Worm (Caenorhabditis elegans) whole organism, midembryonic: Measurements from ENCODE around the gene pct-1.

Source experiments
- T22C8.4 ChIP-seq: fragments of 200-800 bp; sonication (Bioruptor generic); IDR thresholded peaks from 2 replicates; pipeline ENCODE4 v1.3.6; 2022; ENCODE audit warnings: missing genetic modification characterization, missing compliant biosample characterization
- cog-1 ChIP-seq: sonication (generic microtip); optimal IDR thresholded peaks from 2 replicates; lab custom pipeline; 2016; ENCODE audit warnings: missing genetic modification characterization, missing compliant biosample characterization
- flt-1 ChIP-seq: fragments of 200-800 bp; sonication (Bioruptor generic); IDR thresholded peaks from 2 replicates; pipeline ENCODE4 v1.3.6; 2022; ENCODE audit warnings: missing genetic modification characterization, missing compliant biosample characterization
- med-1 ChIP-seq: sonication (generic microtip); optimal IDR thresholded peaks from 2 replicates; lab custom pipeline; 2017; ENCODE audit warnings: missing genetic modification characterization, mild to moderate bottlenecking, missing compliant biosample characterization, antibody characterized with exemption, missing genetic modification reagents; ENCODE audit not compliant: insufficient read depth
- ref-1 ChIP-seq: fragments of 200-800 bp; sonication (Bioruptor generic); conservative IDR thresholded peaks from 2 replicates; pipeline ENCODE4 v1.3.6; 2022; ENCODE audit warnings: missing genetic modification reagents, missing genetic modification characterization, missing compliant biosample characterization
- tab-1 ChIP-seq: fragments of 200-800 bp; sonication (Bioruptor generic); IDR thresholded peaks from 2 replicates; pipeline ENCODE4 v1.3.6; 2022; ENCODE audit warnings: missing genetic modification characterization, missing compliant biosample characterization
- ztf-23 ChIP-seq: fragments of 200-800 bp; sonication (Bioruptor generic); IDR thresholded peaks from 2 replicates; pipeline ENCODE4 v1.3.6; 2022; ENCODE audit warnings: missing genetic modification reagents, missing genetic modification characterization, missing compliant biosample characterization
- ztf-29 ChIP-seq: fragments of 200-800 bp; sonication (Bioruptor generic); IDR thresholded peaks from 2 replicates; pipeline ENCODE4 v1.3.6; 2022; ENCODE audit warnings: missing genetic modification reagents, missing genetic modification characterization, missing compliant biosample characterization

DNA sequence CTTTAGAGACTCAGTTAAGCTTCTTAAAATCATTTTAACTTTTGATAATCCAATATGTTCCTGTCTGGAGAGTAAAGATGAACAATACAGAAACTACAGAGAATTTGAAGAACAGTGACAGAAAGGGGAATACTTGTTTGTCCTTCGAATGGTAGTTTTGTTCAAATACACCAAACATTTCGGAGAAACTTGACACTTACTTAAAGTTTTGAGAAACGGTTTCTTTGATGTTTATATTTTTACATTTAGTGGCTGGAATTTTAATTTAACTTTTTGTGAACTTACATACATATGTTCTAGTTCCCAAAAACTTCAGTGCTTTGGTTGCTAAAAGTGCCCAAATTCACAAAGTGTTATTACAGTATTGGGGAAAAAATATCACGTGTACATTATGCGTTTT lies 19.1 kb upstream of the pct-1 start, which contains the start of gene B0218.5:
- TF ChIP-seq med-1 (no peak), tab-1 (no peak), flt-1 (GFP tag; lab: Robert Waterston, UW) (no peak), T22C8.4 (GFP tag; lab: Robert Waterston, UW) (no peak), cog-1 (no peak), ztf-29 (GFP tag; lab: Robert Waterston, UW) (no peak), ztf-23 (GFP tag; lab: Robert Waterston, UW) (no peak), ref-1 (no peak)
